Fruit fly (Drosophila melanogaster): ENCODE measurements around the gene CG16790.

DNA sequence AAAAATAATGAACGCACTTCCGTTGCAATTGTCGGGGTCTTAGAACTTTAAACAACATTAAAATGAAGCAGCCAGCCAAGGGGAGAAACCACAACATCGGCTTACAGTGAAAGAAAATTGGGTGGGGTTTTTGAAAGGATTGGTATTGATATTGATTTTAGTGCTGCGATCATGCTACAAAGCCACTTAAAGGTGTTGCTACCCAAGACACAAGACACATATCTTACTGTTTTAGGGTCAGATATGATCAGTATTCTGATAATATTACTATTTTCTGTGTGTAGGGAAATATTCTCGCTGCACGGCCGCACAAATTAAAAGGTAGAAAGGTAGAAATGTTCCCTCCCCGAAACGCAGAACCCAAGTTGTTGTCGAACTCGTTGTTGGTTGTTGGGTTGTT lies 35.1 kb upstream of the CG16790 start:
- no peak for TF ChIP-seq Sox15 (GFP tag; optimal IDR thresholded peaks at IDR 0.05)
- peak; percentile 44 for TF ChIP-seq Sox102F (GFP tag; optimal IDR thresholded peaks at IDR 0.05)
- TF ChIP-seq salr (GFP tag; optimal IDR thresholded peaks at IDR 0.05), result peak; percentile 43 to 48
- TF ChIP-seq fd59A (GFP tag; optimal IDR thresholded peaks at IDR 0.05), result peak; percentile 63
- TF ChIP-seq achi (GFP tag; optimal IDR thresholded peaks at IDR 0.05), result peak; percentile 61
- peak; percentile 56 for TF ChIP-seq cyc (GFP tag; optimal IDR thresholded peaks at IDR 0.05)
- no peak for TF ChIP-seq CG9139 (GFP tag; optimal IDR thresholded peaks at IDR 0.05)
- peak; percentile 17 for TF ChIP-seq CG11762 (GFP tag; optimal IDR thresholded peaks at IDR 0.05; ENCODE audit: insufficient read depth)
- peak; percentile 61 for TF ChIP-seq OdsH (GFP tag; optimal IDR thresholded peaks at IDR 0.05)
- peak; percentile 63 for TF ChIP-seq CG3032 (tag; optimal IDR thresholded peaks at IDR 0.05)
- no peak for TF ChIP-seq Hr4 (GFP tag; optimal IDR thresholded peaks at IDR 0.05)
- TF ChIP-seq Eip78C (GFP tag), result peak; percentile 88
- TF ChIP-seq fkh (GFP tag; optimal IDR thresholded peaks at IDR 0.05), result no peak
- TF ChIP-seq CG6163 (GFP tag; IDR thresholded peaks at IDR 0.05), result peak; percentile 65; the same call in 2 of the 3 replicates

Measured in whole organism, prepupa.